Worm (Caenorhabditis elegans) whole organism, midembryonic: ENCODE measurements around the gene znf-706.

ENCODE experiments used
- tab-1 ChIP-seq: fragments of 200-800 bp; sonication (Bioruptor generic); IDR thresholded peaks from 2 replicates; pipeline ENCODE4 v1.3.6; 2022; ENCODE audit warnings: missing genetic modification characterization, missing compliant biosample characterization
- ztf-23 ChIP-seq: fragments of 200-800 bp; sonication (Bioruptor generic); IDR thresholded peaks from 2 replicates; pipeline ENCODE4 v1.3.6; 2022; ENCODE audit warnings: missing genetic modification reagents, missing genetic modification characterization, missing compliant biosample characterization

DNA sequence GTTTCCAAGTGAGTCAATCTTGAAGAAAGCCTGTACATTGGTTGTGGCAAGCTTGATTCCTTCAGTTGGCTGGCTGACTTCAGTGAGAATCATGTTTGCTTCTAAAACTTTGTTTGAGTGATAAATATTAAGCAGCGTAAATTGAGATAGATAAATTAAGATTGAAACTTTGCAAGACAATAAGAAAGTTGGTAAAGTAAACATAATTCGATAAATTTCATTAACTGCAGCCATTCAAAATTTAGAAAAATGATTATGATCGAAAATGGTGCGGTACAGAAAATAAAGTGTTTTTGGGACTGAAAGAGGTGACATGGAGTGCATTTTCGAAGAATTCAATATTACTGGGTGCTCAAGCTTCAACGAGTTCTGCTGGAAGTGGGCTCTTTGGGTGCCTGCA is 478 bp downstream of the znf-706 start, which contains the start of gene icln-1:
- TF ChIP-seq tab-1 (GFP tag; lab: Robert Waterston, UW) (no peak), ztf-23 (GFP tag; lab: Robert Waterston, UW) (no peak)
